Fruit fly (Drosophila melanogaster) whole organism, prepupa: Measurements from ENCODE around the gene slmb.

ENCODE experiments used
- Blimp-1 ChIP-seq: fragments of 200-800 bp; sonication (Bioruptor generic); optimal IDR thresholded peaks from 3 replicates; lab custom pipeline; 2017; ENCODE audit warnings: missing biosample characterization, missing genetic modification characterization, mild to moderate bottlenecking, moderate library complexity, missing genetic modification reagents
- CG10631 ChIP-seq: fragments of 200-800 bp; sonication (Bioruptor generic); optimal IDR thresholded peaks from 2 replicates; lab custom pipeline; 2016; ENCODE audit warnings: missing biosample characterization, missing genetic modification characterization
- CG10669 ChIP-seq: fragments of 200-800 bp; sonication (Bioruptor generic); optimal IDR thresholded peaks from 3 replicates; lab custom pipeline; 2018; ENCODE audit warnings: missing biosample characterization, mild to moderate bottlenecking, missing genetic modification characterization, moderate library complexity
- CG11762 ChIP-seq: fragments of 200-800 bp; sonication (Bioruptor generic); optimal IDR thresholded peaks from 3 replicates; lab custom pipeline; 2016; ENCODE audit warnings: missing biosample characterization, missing genetic modification characterization; ENCODE audit not compliant: insufficient read depth
- CG11902 ChIP-seq: fragments of 200-800 bp; sonication (Bioruptor generic); optimal IDR thresholded peaks from 3 replicates; lab custom pipeline; 2016; ENCODE audit warnings: missing biosample characterization, missing genetic modification characterization
- CG1621 ChIP-seq: fragments of 200-800 bp; sonication (Bioruptor generic); optimal IDR thresholded peaks from 3 replicates; lab custom pipeline; 2018; ENCODE audit warnings: missing biosample characterization, mild to moderate bottlenecking, missing genetic modification characterization
- CG16779 ChIP-seq: fragments of 200-800 bp; sonication (Bioruptor generic); optimal IDR thresholded peaks from 3 replicates; lab custom pipeline; 2017; ENCODE audit warnings: missing biosample characterization, mild to moderate bottlenecking, missing genetic modification characterization
- CG3032 ChIP-seq: fragments of 200-800 bp; optimal IDR thresholded peaks from 2 replicates; lab custom pipeline; 2019; ENCODE audit warnings: missing biosample characterization, mild to moderate bottlenecking, missing genetic modification characterization, moderate library complexity
- CG31627 ChIP-seq: fragments of 200-800 bp; sonication (Bioruptor generic); optimal IDR thresholded peaks from 3 replicates; lab custom pipeline; 2016; ENCODE audit warnings: missing biosample characterization, missing genetic modification characterization
- CG32006 ChIP-seq: fragments of 200-800 bp; sonication (Bioruptor generic); optimal IDR thresholded peaks from 3 replicates; lab custom pipeline; 2017; ENCODE audit warnings: missing biosample characterization, mild to moderate bottlenecking, missing genetic modification characterization
- CG3919 ChIP-seq: fragments of 200-800 bp; sonication (Bioruptor generic); optimal IDR thresholded peaks from 3 replicates; lab custom pipeline; 2016; ENCODE audit warnings: missing biosample characterization, missing genetic modification characterization
- CG4318 ChIP-seq: fragments of 200-800 bp; sonication (Bioruptor generic); optimal IDR thresholded peaks from 3 replicates; lab custom pipeline; 2017; ENCODE audit warnings: missing biosample characterization, mild to moderate bottlenecking, missing genetic modification characterization
- CG6163 ChIP-seq: fragments of 200-800 bp; sonication (Bioruptor generic); IDR thresholded peaks from 3 replicates; pipeline ENCODE4 v1.3.6; 2022; ENCODE audit warnings: missing biosample characterization, missing genetic modification characterization
- CG6276 ChIP-seq: fragments of 200-800 bp; sonication (Bioruptor generic); optimal IDR thresholded peaks from 2 replicates; lab custom pipeline; 2017; ENCODE audit warnings: missing biosample characterization, mild to moderate bottlenecking, missing genetic modification characterization
- CG6792 ChIP-seq: fragments of 200-800 bp; sonication (Bioruptor generic); optimal IDR thresholded peaks from 3 replicates; lab custom pipeline; 2016; ENCODE audit warnings: missing biosample characterization, missing genetic modification characterization
- CG6854 ChIP-seq: fragments of 200-800 bp; sonication (Bioruptor generic); optimal IDR thresholded peaks from 2 replicates; lab custom pipeline; 2017; ENCODE audit warnings: missing biosample characterization, mild to moderate bottlenecking, missing genetic modification characterization
- CG8119 ChIP-seq: fragments of 200-800 bp; sonication (Bioruptor generic); IDR thresholded peaks from 3 replicates; pipeline ENCODE4 v1.3.6; 2022; ENCODE audit warnings: missing biosample characterization, missing genetic modification characterization
- CG8319 ChIP-seq: fragments of 200-800 bp; sonication (Bioruptor generic); optimal IDR thresholded peaks from 3 replicates; lab custom pipeline; 2016; ENCODE audit warnings: missing biosample characterization, missing genetic modification characterization
- CG9139 ChIP-seq: fragments of 200-800 bp; sonication (Bioruptor generic); optimal IDR thresholded peaks from 3 replicates; lab custom pipeline; 2017; ENCODE audit warnings: missing biosample characterization, mild to moderate bottlenecking, missing genetic modification characterization
- Eip78C ChIP-seq: fragments of 200-800 bp; sonication (Bioruptor generic); peaks from one replicate; lab custom pipeline; 2016; ENCODE audit warnings: missing biosample characterization, missing genetic modification characterization
- Ets21C ChIP-seq: fragments of 200-800 bp; sonication (Bioruptor generic); optimal IDR thresholded peaks from 3 replicates; lab custom pipeline; 2016; ENCODE audit warnings: missing biosample characterization, missing genetic modification characterization
- Ets96B ChIP-seq: fragments of 200-800 bp; optimal IDR thresholded peaks from 2 replicates; lab custom pipeline; 2019; ENCODE audit warnings: missing biosample characterization, mild to moderate bottlenecking, missing genetic modification characterization, moderate library complexity
- Gug ChIP-seq: fragments of 200-800 bp; sonication (Bioruptor generic); IDR thresholded peaks from 2 replicates; pipeline ENCODE4 v1.3.6; 2022; ENCODE audit warnings: missing biosample characterization, missing genetic modification characterization
- Hr39 ChIP-seq: fragments of 200-800 bp; sonication (Bioruptor generic); optimal IDR thresholded peaks from 2 replicates; lab custom pipeline; 2016; ENCODE audit warnings: missing biosample characterization, missing genetic modification characterization
- Hr4 ChIP-seq: fragments of 200-800 bp; sonication (Bioruptor generic); optimal IDR thresholded peaks from 3 replicates; lab custom pipeline; 2016; ENCODE audit warnings: missing biosample characterization, missing genetic modification characterization
- Lpt ChIP-seq: fragments of 200-800 bp; sonication (Bioruptor generic); optimal IDR thresholded peaks from 3 replicates; lab custom pipeline; 2016; ENCODE audit warnings: missing biosample characterization, missing genetic modification characterization
- Met ChIP-seq: fragments of 200-800 bp; sonication (Bioruptor generic); optimal IDR thresholded peaks from 3 replicates; lab custom pipeline; 2016; ENCODE audit warnings: missing biosample characterization, missing genetic modification characterization
- Smox ChIP-seq: fragments of 200-800 bp; sonication (Bioruptor generic); optimal IDR thresholded peaks from 3 replicates; lab custom pipeline; 2016; ENCODE audit warnings: missing biosample characterization, missing genetic modification characterization
- Sox14 ChIP-seq: fragments of 200-800 bp; sonication (Bioruptor generic); optimal IDR thresholded peaks from 3 replicates; lab custom pipeline; 2016; ENCODE audit warnings: missing biosample characterization, missing genetic modification characterization
- Sox15 ChIP-seq: fragments of 200-800 bp; sonication (Bioruptor generic); optimal IDR thresholded peaks from 3 replicates; lab custom pipeline; 2016; ENCODE audit warnings: missing biosample characterization, missing genetic modification characterization
- acj6 ChIP-seq: fragments of 200-800 bp; sonication (Bioruptor generic); optimal IDR thresholded peaks from 3 replicates; lab custom pipeline; 2016; ENCODE audit warnings: missing biosample characterization, missing genetic modification characterization
- cyc ChIP-seq: fragments of 200-800 bp; sonication (Bioruptor generic); optimal IDR thresholded peaks from 3 replicates; lab custom pipeline; 2016; ENCODE audit warnings: missing biosample characterization, missing genetic modification characterization
- dsx ChIP-seq: fragments of 200-800 bp; optimal IDR thresholded peaks from 3 replicates; lab custom pipeline; 2019; ENCODE audit warnings: missing biosample characterization, mild to moderate bottlenecking, missing genetic modification characterization, moderate library complexity; ENCODE audit not compliant: poor library complexity, severe bottlenecking
- esn ChIP-seq: fragments of 200-800 bp; sonication (Bioruptor generic); optimal IDR thresholded peaks from 2 replicates; lab custom pipeline; 2016; ENCODE audit warnings: missing biosample characterization, mild to moderate bottlenecking, missing genetic modification characterization, moderate library complexity
- fd85E ChIP-seq: fragments of 200-800 bp; sonication (Bioruptor generic); optimal IDR thresholded peaks from 3 replicates; lab custom pipeline; 2016; ENCODE audit warnings: missing biosample characterization, missing genetic modification characterization
- fkh ChIP-seq: fragments of 200-800 bp; sonication (Bioruptor generic); optimal IDR thresholded peaks from 3 replicates; lab custom pipeline; 2017; ENCODE audit warnings: missing biosample characterization, mild to moderate bottlenecking, missing genetic modification characterization, moderate library complexity
- lz ChIP-seq: fragments of 200-800 bp; sonication (Bioruptor generic); optimal IDR thresholded peaks from 3 replicates; lab custom pipeline; 2016; ENCODE audit warnings: missing biosample characterization, missing genetic modification characterization
- pdm3 ChIP-seq: fragments of 200-800 bp; sonication (Bioruptor generic); optimal IDR thresholded peaks from 3 replicates; lab custom pipeline; 2016; ENCODE audit warnings: missing biosample characterization, missing genetic modification characterization
- ss ChIP-seq, 2 experiments: fragments of 200-800 bp; sonication (Bioruptor generic); optimal IDR thresholded peaks; 2 replicates in 1 of 2; 3 replicates in 1 of 2; lab custom pipeline; 2017 to 2018; ENCODE audit warnings: mild to moderate bottlenecking in 2 of 2, missing biosample characterization in 2 of 2, missing genetic modification characterization in 2 of 2, moderate library complexity in 1 of 2
- svp ChIP-seq: fragments of 200-800 bp; sonication (Bioruptor generic); peaks from one replicate; lab custom pipeline; 2016; ENCODE audit warnings: missing biosample characterization, missing genetic modification characterization
- topi ChIP-seq: fragments of 200-800 bp; sonication (Bioruptor generic); optimal IDR thresholded peaks from 3 replicates; lab custom pipeline; 2016; ENCODE audit warnings: missing biosample characterization, missing genetic modification characterization

slmb gene

DNA sequence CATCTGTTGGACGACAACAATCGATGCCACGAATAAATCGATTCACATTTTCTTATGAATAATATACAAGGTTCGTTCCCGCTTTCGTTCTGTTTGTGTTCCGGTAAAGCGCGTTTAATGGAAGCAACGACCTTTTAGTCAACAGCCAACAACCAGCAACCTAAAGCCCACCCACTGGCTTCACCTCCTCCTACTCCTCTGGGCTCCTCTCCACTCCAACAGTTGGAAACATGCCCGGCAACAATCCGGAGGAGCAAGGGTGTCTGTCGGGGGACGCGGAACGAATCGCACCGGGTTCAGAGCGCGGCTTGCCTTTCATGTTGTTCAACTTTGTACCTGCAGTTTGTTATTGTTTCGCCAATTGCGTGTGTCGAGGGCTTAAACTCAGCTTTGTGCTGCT, 3.1 kb downstream of the slmb start:
- TF ChIP-seq ss (GFP tag; optimal IDR thresholded peaks at IDR 0.05; lab: Kevin White, UChicago), result peak in 1 of 2 experiments; percentile 15
- TF ChIP-seq CG11762 (GFP tag; lab: Kevin White, UChicago), result no peak
- TF ChIP-seq svp (GFP tag; lab: Kevin White, UChicago), result peak; percentile 83
- TF ChIP-seq CG6163 (GFP tag; lab: Robert Waterston, UW), result 0 out of 3 replicates have a peak, but pooled peaks have one; percentile 2

DNA sequence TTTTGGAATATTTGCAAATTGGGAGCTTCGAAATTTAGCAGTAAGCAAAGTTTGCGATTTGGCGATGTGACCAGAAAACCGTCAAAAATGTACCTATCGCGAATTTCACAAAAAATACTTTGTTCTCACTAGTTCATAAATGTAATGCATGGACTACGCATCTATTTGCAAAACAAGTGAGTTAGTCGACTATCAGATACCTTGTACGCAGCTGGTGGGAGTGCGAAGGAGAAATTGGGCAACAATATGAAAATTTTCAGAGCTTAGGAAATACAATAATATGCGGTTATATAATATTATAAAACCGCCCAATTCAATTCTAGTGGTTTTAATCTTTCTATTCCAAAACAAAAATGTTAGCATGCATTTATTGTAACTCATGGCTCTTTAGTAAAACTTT, 8.5 kb downstream of the slmb start, which contains the start of gene Bdbt:
Gene Bdbt (minus strand): TSS at position 73 of the 400 bp plus-strand sequence.
- TF ChIP-seq esn (peak; percentile 53), CG3032 (tag; lab: Kevin White, UChicago) (peak; percentile 47), CG6276 (GFP tag; lab: Kevin White, UChicago) (no peak), CG6163 (GFP tag; lab: Robert Waterston, UW) (peak; percentile 54; the same call in 2 of the 3 replicates), Lpt (no peak), Hr4 (GFP tag; lab: Kevin White, UChicago) (no peak), dsx (peak; percentile 0), cyc (GFP tag; lab: Kevin White, UChicago) (peak; percentile 51), Hr39 (GFP tag; lab: Kevin White, UChicago) (peak; percentile 57), CG32006 (GFP tag; lab: Kevin White, UChicago) (no peak), CG31627 (GFP tag; lab: Kevin White, UChicago) (peak; percentile 68), CG6854 (GFP tag; lab: Kevin White, UChicago) (no peak), CG4318 (GFP tag; lab: Kevin White, UChicago) (no peak), Ets21C (GFP tag; lab: Kevin White, UChicago) (no peak), Met (no peak), CG6792 (GFP tag; lab: Kevin White, UChicago) (peak; percentile 14), fd85E (no peak), CG8319 (no peak), CG1621 (tag; lab: Kevin White, UChicago) (no peak), CG11762 (GFP tag; lab: Kevin White, UChicago) (no peak), CG10669 (GFP tag; lab: Kevin White, UChicago) (no peak), CG3919 (GFP tag; lab: Kevin White, UChicago) (no peak), Gug (GFP tag; lab: Robert Waterston, UW) (no peak), Eip78C (GFP tag; lab: Kevin White, UChicago) (peak; percentile 85), lz (GFP tag; lab: Kevin White, UChicago) (peak; percentile 53), Sox15 (peak; percentile 5), CG9139 (GFP tag; lab: Kevin White, UChicago) (no peak), topi (GFP tag; lab: Kevin White, UChicago) (no peak), Sox14 (GFP tag; lab: Kevin White, UChicago) (peak; percentile 43)
- TF ChIP-seq, all 60 proteins: peak for 12

DNA sequence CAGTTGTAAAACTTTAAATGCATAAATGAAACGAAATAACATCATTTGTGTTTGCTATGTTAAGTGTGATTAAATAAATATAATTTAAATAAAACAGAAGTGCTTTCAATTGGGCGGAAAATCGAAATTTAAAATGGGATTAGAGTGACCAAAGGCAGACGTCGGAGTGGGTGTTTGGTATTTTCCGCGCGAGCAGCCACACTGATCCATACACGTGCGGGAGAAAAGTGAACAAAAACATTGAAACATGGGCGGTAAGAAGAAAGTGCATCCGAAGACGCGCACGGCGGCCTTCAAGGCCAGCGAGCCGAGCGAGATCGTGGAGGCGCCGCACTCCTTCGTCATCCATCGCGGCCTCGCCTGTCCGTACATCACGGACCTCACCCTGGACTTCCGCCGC, 11.2 kb downstream of the slmb start, which contains the start of gene ppan:
Gene ppan (plus strand): TSS at position 198 of the 400 bp plus-strand sequence.
- TF ChIP-seq CG6792 (GFP tag; lab: Kevin White, UChicago), result no peak
- peak; percentile 0 for TF ChIP-seq esn
- TF ChIP-seq Smox (GFP tag; lab: Kevin White, UChicago), result no peak
- TF ChIP-seq CG31627 (GFP tag; lab: Kevin White, UChicago), result no peak
- TF ChIP-seq Eip78C (GFP tag; lab: Kevin White, UChicago), result peak; percentile 44
- peak; percentile 24 for TF ChIP-seq dsx
- TF ChIP-seq Sox14 (GFP tag; lab: Kevin White, UChicago), result peak; percentile 47

DNA sequence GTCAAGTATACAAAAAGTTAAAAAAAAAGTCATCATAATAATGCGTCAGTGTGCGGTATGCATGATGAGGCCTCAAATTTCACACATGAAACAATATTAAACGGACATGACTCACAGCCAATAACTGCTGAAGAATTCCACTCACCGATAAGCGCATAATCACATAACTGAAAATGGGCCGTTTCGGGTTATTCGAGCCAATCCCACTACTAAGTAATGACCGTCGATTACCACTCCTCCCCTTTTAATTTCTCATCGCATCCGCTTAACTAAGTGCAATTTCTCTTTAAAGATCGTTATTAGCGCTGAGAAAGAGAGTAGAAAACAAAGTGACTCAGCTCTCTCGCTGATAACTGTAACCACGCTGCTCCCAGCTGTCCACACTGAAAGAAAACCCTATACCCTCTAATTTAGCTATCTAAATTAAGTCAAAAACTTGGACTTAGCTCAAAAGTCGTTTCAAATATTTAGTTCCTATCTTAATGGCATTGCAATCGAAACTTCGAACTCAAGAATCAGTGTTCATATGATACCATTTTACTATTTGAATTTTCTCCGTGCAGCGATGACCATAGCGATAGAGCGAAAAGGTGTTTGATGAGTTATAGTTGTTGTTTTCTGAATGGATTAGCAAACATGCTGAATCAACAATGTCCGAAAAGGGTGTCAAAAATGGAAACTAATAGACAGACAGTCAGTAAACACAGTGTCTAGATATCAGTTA, 14.4 kb downstream of the slmb start:
- peak; percentile 50 for TF ChIP-seq CG10631 (GFP tag; lab: Kevin White, UChicago)
- peak; percentile 67 for TF ChIP-seq Gug (GFP tag; lab: Robert Waterston, UW)
- TF ChIP-seq pdm3, result no peak
- TF ChIP-seq CG11762 (GFP tag; lab: Kevin White, UChicago), result peak; percentile 58
- TF ChIP-seq CG11902 (GFP tag; lab: Kevin White, UChicago), result peak; percentile 25
- no peak for TF ChIP-seq Ets21C (GFP tag; lab: Kevin White, UChicago)
- TF ChIP-seq CG3032 (tag; lab: Kevin White, UChicago), result peak; percentile 63
- TF ChIP-seq acj6, result peak; percentile 76
- TF ChIP-seq CG6163 (GFP tag; lab: Robert Waterston, UW), result peak; percentile 92
- no peak for TF ChIP-seq Met
- TF ChIP-seq Lpt, result peak; percentile 64
- no peak for TF ChIP-seq CG16779 (tag; lab: Kevin White, UChicago)
- TF ChIP-seq cyc (GFP tag; lab: Kevin White, UChicago), result peak; percentile 70
- TF ChIP-seq CG32006 (GFP tag; lab: Kevin White, UChicago), result peak; percentile 84
- TF ChIP-seq ss (GFP tag; optimal IDR thresholded peaks at IDR 0.05; lab: Kevin White, UChicago), result no peak
- TF ChIP-seq Sox15, result peak; percentile 51
- no peak for TF ChIP-seq CG9139 (GFP tag; lab: Kevin White, UChicago)
- peak; percentile 50 for TF ChIP-seq CG31627 (GFP tag; lab: Kevin White, UChicago)
- peak; percentile 96 for TF ChIP-seq fkh
- peak; percentile 90 for TF ChIP-seq CG8119 (GFP tag; lab: Robert Waterston, UW)
- no peak for TF ChIP-seq CG3919 (GFP tag; lab: Kevin White, UChicago)
- peak; percentile 65 for TF ChIP-seq Ets96B (tag; lab: Kevin White, UChicago)
- TF ChIP-seq Hr4 (GFP tag; lab: Kevin White, UChicago), result peak; percentile 91
- no peak for TF ChIP-seq Blimp-1 (GFP tag; lab: Kevin White, UChicago)
